2 fruit fly cellular contexts compared by ENCODE assay signal in genomic region chrX:494607-495006, dm6.
TF ChIP-seq lines count a peak whose summit lies in the region.

CG17778 (plus strand) TSS chrX:494614.

TF ChIP-seq in whole organism, embryonic, 481 proteins besides CTCF, POLR2A, EP300 and RAD21 (continued from another document and continues in another):
- TF ChIP-seq Ada2b (GFP tag; IDR thresholded peaks at IDR 0.05; lab: Robert Waterston, UW): 0 out of 2 replicates have a peak, but pooled peaks have one; percentile 11
- TF ChIP-seq pan (optimal IDR thresholded peaks at IDR 0.05; lab: Kevin White, UChicago): no peak
- TF ChIP-seq pan (GFP tag; optimal IDR thresholded peaks at IDR 0.05 in 1 of 2, IDR thresholded peaks at IDR 0.05 in 1 of 2): peak in 1 of 2 experiments; percentile 35
- no peak for TF ChIP-seq Dbx (GFP tag; IDR thresholded peaks at IDR 0.05; lab: Robert Waterston, UW)
- no peak for TF ChIP-seq CG1832 (GFP tag; optimal IDR thresholded peaks at IDR 0.05; lab: Kevin White, UChicago)
- TF ChIP-seq bsh (GFP tag; optimal IDR thresholded peaks at IDR 0.05; lab: Kevin White, UChicago): no peak
- peak; percentile 22; the same call in 1 of the 2 replicates for TF ChIP-seq ranshi (GFP tag; IDR thresholded peaks at IDR 0.05; lab: Robert Waterston, UW)
- TF ChIP-seq slbo (GFP tag; IDR thresholded peaks at IDR 0.05; lab: Robert Waterston, UW): peak; percentile 30; the same call in 1 of the 2 replicates
- 0 out of 3 replicates have a peak, but pooled peaks have one; percentile 29 for TF ChIP-seq H15 (GFP tag; IDR thresholded peaks at IDR 0.05; lab: Robert Waterston, UW)
- no peak for TF ChIP-seq her (GFP tag; optimal IDR thresholded peaks at IDR 0.05; lab: Kevin White, UChicago)
- no peak for TF ChIP-seq Sox100B (GFP tag; optimal IDR thresholded peaks at IDR 0.05; lab: Kevin White, UChicago)
- TF ChIP-seq CG15011 (GFP tag; optimal IDR thresholded peaks at IDR 0.05; lab: Kevin White, UChicago): no peak
- peak; percentile 68 for TF ChIP-seq Nf-YC (tag; optimal IDR thresholded peaks at IDR 0.05; lab: Kevin White, UChicago)
- TF ChIP-seq CG9727 (GFP tag; optimal IDR thresholded peaks at IDR 0.05; lab: Kevin White, UChicago): no peak
- TF ChIP-seq HHEX (GFP tag; optimal IDR thresholded peaks at IDR 0.05; lab: Kevin White, UChicago): no peak
- TF ChIP-seq Gsc (GFP tag; IDR thresholded peaks at IDR 0.05; lab: Robert Waterston, UW): no peak
- TF ChIP-seq Kr (GFP tag; optimal IDR thresholded peaks at IDR 0.05; lab: Kevin White, UChicago): no peak
- TF ChIP-seq CG13296 (GFP tag; optimal IDR thresholded peaks at IDR 0.05; lab: Kevin White, UChicago): no peak
- TF ChIP-seq Opbp (GFP tag; IDR thresholded peaks at IDR 0.05; lab: Robert Waterston, UW; ENCODE audit: partially characterized antibody): no peak
- TF ChIP-seq CkIIα-i1 (GFP tag; IDR thresholded peaks at IDR 0.05; lab: Robert Waterston, UW): no peak
- TF ChIP-seq CG10979 (tag; optimal IDR thresholded peaks at IDR 0.05; lab: Kevin White, UChicago): no peak
- no peak for TF ChIP-seq otp (GFP tag; IDR thresholded peaks at IDR 0.05; lab: Robert Waterston, UW)
- TF ChIP-seq toy (GFP tag; IDR thresholded peaks at IDR 0.05; lab: Robert Waterston, UW): no peak
- no peak for TF ChIP-seq CG7556 (GFP tag; optimal IDR thresholded peaks at IDR 0.05; lab: Kevin White, UChicago)
- TF ChIP-seq CG17361 (GFP tag; IDR thresholded peaks at IDR 0.05; lab: Robert Waterston, UW): no peak
- no peak for TF ChIP-seq CG8290 (GFP tag; optimal IDR thresholded peaks at IDR 0.05; lab: Kevin White, UChicago)
- peak in 1 of 2 experiments; percentile 28 for TF ChIP-seq CG8290 (tag; optimal IDR thresholded peaks at IDR 0.05; lab: Kevin White, UChicago)
- no peak for TF ChIP-seq CG10565 (GFP tag; optimal IDR thresholded peaks at IDR 0.05; lab: Kevin White, UChicago)
- TF ChIP-seq Elba2 (GFP tag; optimal IDR thresholded peaks at IDR 0.05; lab: Kevin White, UChicago): no peak
- no peak for TF ChIP-seq Atf6 (GFP tag; IDR thresholded peaks at IDR 0.05; lab: Robert Waterston, UW)
- TF ChIP-seq CG12391 (tag; optimal IDR thresholded peaks at IDR 0.05; lab: Kevin White, UChicago): no peak
- 0 out of 2 replicates have a peak, but pooled peaks have one; percentile 36 for TF ChIP-seq CG14014 (GFP tag; IDR thresholded peaks at IDR 0.05; lab: Robert Waterston, UW)
- no peak for TF ChIP-seq BEAF-32 (GFP tag; optimal IDR thresholded peaks at IDR 0.05; lab: Kevin White, UChicago)
- TF ChIP-seq Dfd (GFP tag; optimal IDR thresholded peaks at IDR 0.05; lab: Kevin White, UChicago): no peak
- no peak for TF ChIP-seq CG7357 (GFP tag; IDR thresholded peaks at IDR 0.05; lab: Robert Waterston, UW)
- no peak for TF ChIP-seq NK7.1 (GFP tag; optimal IDR thresholded peaks at IDR 0.05; lab: Kevin White, UChicago)
- TF ChIP-seq Ptx1 (GFP tag; IDR thresholded peaks at IDR 0.05; lab: Robert Waterston, UW): peak; percentile 31; the same call in 1 of the 2 replicates
- TF ChIP-seq CG12104 (GFP tag; optimal IDR thresholded peaks at IDR 0.05; lab: Kevin White, UChicago): no peak
- TF ChIP-seq sisA (GFP tag; IDR thresholded peaks at IDR 0.05; lab: Robert Waterston, UW): no peak
- no peak for TF ChIP-seq prd (optimal IDR thresholded peaks at IDR 0.05; lab: Kevin White, UChicago)
- TF ChIP-seq prd (GFP tag; IDR thresholded peaks at IDR 0.05; lab: Robert Waterston, UW): 0 out of 3 replicates have a peak, but pooled peaks have one; percentile 26
- no peak for TF ChIP-seq CG6813 (GFP tag; optimal IDR thresholded peaks at IDR 0.05; lab: Kevin White, UChicago)
- 0 out of 3 replicates have a peak, but pooled peaks have one; percentile 18 for TF ChIP-seq CG11695 (GFP tag; IDR thresholded peaks at IDR 0.05; lab: Robert Waterston, UW)
- peak; percentile 55 for TF ChIP-seq sd (tag; optimal IDR thresholded peaks at IDR 0.05; lab: Kevin White, UChicago)
- no peak for TF ChIP-seq Max (GFP tag; optimal IDR thresholded peaks at IDR 0.05; lab: Kevin White, UChicago)
- TF ChIP-seq Hr78 (GFP tag; optimal IDR thresholded peaks at IDR 0.05; lab: Kevin White, UChicago): no peak
- no peak for TF ChIP-seq Vsx1 (GFP tag; optimal IDR thresholded peaks at IDR 0.05; lab: Kevin White, UChicago)
- no peak for TF ChIP-seq psq (GFP tag; optimal IDR thresholded peaks at IDR 0.05; lab: Kevin White, UChicago)
- TF ChIP-seq gcm (GFP tag; optimal IDR thresholded peaks at IDR 0.05; lab: Kevin White, UChicago): no peak
- no peak for TF ChIP-seq ind (GFP tag; optimal IDR thresholded peaks at IDR 0.05; lab: Kevin White, UChicago)
- no peak for TF ChIP-seq amos (GFP tag; IDR thresholded peaks at IDR 0.05; lab: Robert Waterston, UW; ENCODE audit: partially characterized antibody)
- TF ChIP-seq dm (GFP tag; optimal IDR thresholded peaks at IDR 0.05; lab: Kevin White, UChicago): no peak
- TF ChIP-seq CG18599 (GFP tag; optimal IDR thresholded peaks at IDR 0.05; lab: Kevin White, UChicago): peak; percentile 60
- TF ChIP-seq Hmr (GFP tag; optimal IDR thresholded peaks at IDR 0.05; lab: Kevin White, UChicago): no peak
- peak; percentile 32 to 46 for TF ChIP-seq Trl (optimal IDR thresholded peaks at IDR 0.05; lab: Kevin White, UChicago)
- TF ChIP-seq Trl (GFP tag; optimal IDR thresholded peaks at IDR 0.05; lab: Kevin White, UChicago): no peak
- no peak for TF ChIP-seq CG8478 (optimal IDR thresholded peaks at IDR 0.05; lab: Kevin White, UChicago)
- no peak for TF ChIP-seq ssp (GFP tag; IDR thresholded peaks at IDR 0.05; lab: Robert Waterston, UW)
- TF ChIP-seq ttk (GFP tag; IDR thresholded peaks at IDR 0.05; lab: Robert Waterston, UW): no peak
- TF ChIP-seq kay (GFP tag; optimal IDR thresholded peaks at IDR 0.05; lab: Kevin White, UChicago): no peak
- peak; percentile 32 for TF ChIP-seq CG2120 (GFP tag; optimal IDR thresholded peaks at IDR 0.05; lab: Kevin White, UChicago)
- TF ChIP-seq maf-S (GFP tag; optimal IDR thresholded peaks at IDR 0.05; lab: Kevin White, UChicago): no peak
- TF ChIP-seq Hand (GFP tag; optimal IDR thresholded peaks at IDR 0.05; lab: Kevin White, UChicago): no peak
- no peak for TF ChIP-seq CG31365 (tag; optimal IDR thresholded peaks at IDR 0.05; lab: Kevin White, UChicago)
- TF ChIP-seq CG2889 (GFP tag; IDR thresholded peaks at IDR 0.05; lab: Robert Waterston, UW): no peak
- no peak for TF ChIP-seq CG7839 (tag; optimal IDR thresholded peaks at IDR 0.05; lab: Kevin White, UChicago)
- TF ChIP-seq usp (GFP tag; optimal IDR thresholded peaks at IDR 0.05; lab: Kevin White, UChicago): no peak

TF ChIP-seq in whole organism, prepupa, 60 proteins besides CTCF, POLR2A, EP300 and RAD21 (continued from another document):
- no peak for TF ChIP-seq CG3032 (tag; optimal IDR thresholded peaks at IDR 0.05; lab: Kevin White, UChicago)
- no peak for TF ChIP-seq Hr39 (GFP tag; optimal IDR thresholded peaks at IDR 0.05; lab: Kevin White, UChicago)
- TF ChIP-seq CG9139 (GFP tag; optimal IDR thresholded peaks at IDR 0.05; lab: Kevin White, UChicago): no peak
- no peak for TF ChIP-seq Sox102F (GFP tag; optimal IDR thresholded peaks at IDR 0.05; lab: Kevin White, UChicago)
- TF ChIP-seq Ets21C (GFP tag; optimal IDR thresholded peaks at IDR 0.05; lab: Kevin White, UChicago): no peak
- TF ChIP-seq esn (GFP tag; optimal IDR thresholded peaks at IDR 0.05; lab: Kevin White, UChicago): no peak
- no peak for TF ChIP-seq CG11294 (GFP tag; IDR thresholded peaks at IDR 0.05; lab: Robert Waterston, UW)
- no peak for TF ChIP-seq CG6792 (GFP tag; optimal IDR thresholded peaks at IDR 0.05; lab: Kevin White, UChicago)
- peak; percentile 0 for TF ChIP-seq Ets96B (tag; optimal IDR thresholded peaks at IDR 0.05; lab: Kevin White, UChicago)
- TF ChIP-seq dac (GFP tag; optimal IDR thresholded peaks at IDR 0.05; lab: Kevin White, UChicago): no peak
- TF ChIP-seq svp (GFP tag; lab: Kevin White, UChicago): no peak
- no peak for TF ChIP-seq Hr4 (GFP tag; optimal IDR thresholded peaks at IDR 0.05; lab: Kevin White, UChicago)
- TF ChIP-seq CG3919 (GFP tag; optimal IDR thresholded peaks at IDR 0.05; lab: Kevin White, UChicago): no peak
- TF ChIP-seq Hr38 (GFP tag; optimal IDR thresholded peaks at IDR 0.05; lab: Kevin White, UChicago): no peak
- TF ChIP-seq CG6854 (GFP tag; optimal IDR thresholded peaks at IDR 0.05; lab: Kevin White, UChicago): peak; percentile 15
